Worm (Caenorhabditis elegans) whole organism, L4 larva: ENCODE measurements around the gene F46F5.10.

Experiments
- dve-1 ChIP-seq: sonication (generic microtip); optimal IDR thresholded peaks from 2 replicates; lab custom pipeline; 2017; ENCODE audit warnings: antibody characterized with exemption, mild to moderate bottlenecking, missing genetic modification characterization, missing compliant biosample characterization; ENCODE audit not compliant: insufficient read depth
- egl-27 ChIP-seq: sonication (generic microtip); optimal IDR thresholded peaks from 3 replicates; lab custom pipeline; 2017; ENCODE audit warnings: missing biosample characterization, missing genetic modification reagents, missing genetic modification characterization
- lin-13 ChIP-seq: fragments of 150-350 bp; optimal IDR thresholded peaks from 2 replicates; lab custom pipeline; 2014; ENCODE audit warnings: missing biosample characterization, missing genetic modification reagents, missing genetic modification characterization

DNA sequence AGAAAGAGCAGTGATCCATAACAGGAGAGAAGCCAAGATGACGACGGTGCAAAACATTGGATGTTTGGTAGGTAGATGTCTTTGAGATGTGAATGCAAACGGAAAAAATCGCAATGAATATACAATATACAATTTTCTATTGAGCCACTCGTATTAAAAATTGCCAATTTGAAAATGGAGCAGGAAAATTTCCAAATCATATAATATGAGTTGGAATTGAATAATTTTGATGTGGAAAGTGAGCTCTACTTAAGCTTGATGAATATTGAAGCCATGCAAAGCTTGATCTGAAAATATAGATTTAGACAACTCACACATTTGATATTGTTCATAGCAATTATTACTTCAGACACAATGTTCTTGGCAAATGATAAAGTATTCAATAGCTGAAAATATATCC lies 14.8 kb downstream of the F46F5.10 start, which contains the start of gene F28A10.8:
- no peak for TF ChIP-seq dve-1 (tag; lab: Kevin White, UChicago)
- TF ChIP-seq egl-27 (tag; lab: Kevin White, UChicago): no peak
- no peak for TF ChIP-seq lin-13
